Fruit fly (Drosophila melanogaster) whole organism, prepupa: Measurements from ENCODE around the gene CG4582.

ENCODE experiments used
- Blimp-1 ChIP-seq: fragments of 200-800 bp; sonication (Bioruptor generic); optimal IDR thresholded peaks from 3 replicates; lab custom pipeline; 2017; ENCODE audit warnings: missing biosample characterization, missing genetic modification characterization, mild to moderate bottlenecking, moderate library complexity, missing genetic modification reagents
- CG10631 ChIP-seq: fragments of 200-800 bp; sonication (Bioruptor generic); optimal IDR thresholded peaks from 2 replicates; lab custom pipeline; 2016; ENCODE audit warnings: missing biosample characterization, missing genetic modification characterization
- CG10669 ChIP-seq: fragments of 200-800 bp; sonication (Bioruptor generic); optimal IDR thresholded peaks from 3 replicates; lab custom pipeline; 2018; ENCODE audit warnings: missing biosample characterization, mild to moderate bottlenecking, missing genetic modification characterization, moderate library complexity
- CG11294 ChIP-seq: fragments of 200-800 bp; sonication (Bioruptor generic); IDR thresholded peaks from 2 replicates; pipeline ENCODE4 v1.3.6; 2022; ENCODE audit warnings: missing biosample characterization, missing genetic modification characterization
- CG11762 ChIP-seq: fragments of 200-800 bp; sonication (Bioruptor generic); optimal IDR thresholded peaks from 3 replicates; lab custom pipeline; 2016; ENCODE audit warnings: missing biosample characterization, missing genetic modification characterization; ENCODE audit not compliant: insufficient read depth
- CG11902 ChIP-seq: fragments of 200-800 bp; sonication (Bioruptor generic); optimal IDR thresholded peaks from 3 replicates; lab custom pipeline; 2016; ENCODE audit warnings: missing biosample characterization, missing genetic modification characterization
- CG15336 ChIP-seq: fragments of 200-800 bp; sonication (Bioruptor generic); IDR thresholded peaks from 2 replicates; pipeline ENCODE4 v1.3.6; 2022; ENCODE audit warnings: missing biosample characterization, missing genetic modification characterization
- CG1621 ChIP-seq: fragments of 200-800 bp; sonication (Bioruptor generic); optimal IDR thresholded peaks from 3 replicates; lab custom pipeline; 2018; ENCODE audit warnings: missing biosample characterization, mild to moderate bottlenecking, missing genetic modification characterization
- CG16779 ChIP-seq: fragments of 200-800 bp; sonication (Bioruptor generic); optimal IDR thresholded peaks from 3 replicates; lab custom pipeline; 2017; ENCODE audit warnings: missing biosample characterization, mild to moderate bottlenecking, missing genetic modification characterization
- CG3032 ChIP-seq: fragments of 200-800 bp; optimal IDR thresholded peaks from 2 replicates; lab custom pipeline; 2019; ENCODE audit warnings: missing biosample characterization, mild to moderate bottlenecking, missing genetic modification characterization, moderate library complexity
- CG31627 ChIP-seq: fragments of 200-800 bp; sonication (Bioruptor generic); optimal IDR thresholded peaks from 3 replicates; lab custom pipeline; 2016; ENCODE audit warnings: missing biosample characterization, missing genetic modification characterization
- CG32006 ChIP-seq: fragments of 200-800 bp; sonication (Bioruptor generic); optimal IDR thresholded peaks from 3 replicates; lab custom pipeline; 2017; ENCODE audit warnings: missing biosample characterization, mild to moderate bottlenecking, missing genetic modification characterization
- CG34406 ChIP-seq: fragments of 200-800 bp; sonication (Bioruptor generic); optimal IDR thresholded peaks from 3 replicates; lab custom pipeline; 2016; ENCODE audit warnings: missing biosample characterization, missing genetic modification characterization
- CG3919 ChIP-seq: fragments of 200-800 bp; sonication (Bioruptor generic); optimal IDR thresholded peaks from 3 replicates; lab custom pipeline; 2016; ENCODE audit warnings: missing biosample characterization, missing genetic modification characterization
- CG6163 ChIP-seq: fragments of 200-800 bp; sonication (Bioruptor generic); IDR thresholded peaks from 3 replicates; pipeline ENCODE4 v1.3.6; 2022; ENCODE audit warnings: missing biosample characterization, missing genetic modification characterization
- CG6792 ChIP-seq: fragments of 200-800 bp; sonication (Bioruptor generic); optimal IDR thresholded peaks from 3 replicates; lab custom pipeline; 2016; ENCODE audit warnings: missing biosample characterization, missing genetic modification characterization
- CG6808 ChIP-seq: fragments of 200-800 bp; sonication (Bioruptor generic); optimal IDR thresholded peaks from 3 replicates; lab custom pipeline; 2017; ENCODE audit warnings: missing biosample characterization, missing genetic modification characterization, mild to moderate bottlenecking, moderate library complexity, missing genetic modification reagents
- CG7368 ChIP-seq: fragments of 200-800 bp; sonication (Bioruptor generic); optimal IDR thresholded peaks from 3 replicates; lab custom pipeline; 2016; ENCODE audit warnings: missing biosample characterization, missing genetic modification characterization
- CG8319 ChIP-seq: fragments of 200-800 bp; sonication (Bioruptor generic); optimal IDR thresholded peaks from 3 replicates; lab custom pipeline; 2016; ENCODE audit warnings: missing biosample characterization, missing genetic modification characterization
- CG9139 ChIP-seq: fragments of 200-800 bp; sonication (Bioruptor generic); optimal IDR thresholded peaks from 3 replicates; lab custom pipeline; 2017; ENCODE audit warnings: missing biosample characterization, mild to moderate bottlenecking, missing genetic modification characterization
- Eip78C ChIP-seq: fragments of 200-800 bp; sonication (Bioruptor generic); peaks from one replicate; lab custom pipeline; 2016; ENCODE audit warnings: missing biosample characterization, missing genetic modification characterization
- Eip93F ChIP-seq: fragments of 200-800 bp; sonication (Bioruptor generic); optimal IDR thresholded peaks from 2 replicates; lab custom pipeline; 2016; ENCODE audit warnings: missing biosample characterization, mild to moderate bottlenecking, missing genetic modification characterization
- Ets96B ChIP-seq: fragments of 200-800 bp; optimal IDR thresholded peaks from 2 replicates; lab custom pipeline; 2019; ENCODE audit warnings: missing biosample characterization, mild to moderate bottlenecking, missing genetic modification characterization, moderate library complexity
- Hr38 ChIP-seq: sonication (Bioruptor generic); optimal IDR thresholded peaks from 2 replicates; lab custom pipeline; 2016; ENCODE audit warnings: missing biosample characterization, missing genetic modification characterization
- Lpt ChIP-seq: fragments of 200-800 bp; sonication (Bioruptor generic); optimal IDR thresholded peaks from 3 replicates; lab custom pipeline; 2016; ENCODE audit warnings: missing biosample characterization, missing genetic modification characterization
- Met ChIP-seq: fragments of 200-800 bp; sonication (Bioruptor generic); optimal IDR thresholded peaks from 3 replicates; lab custom pipeline; 2016; ENCODE audit warnings: missing biosample characterization, missing genetic modification characterization
- Smox ChIP-seq: fragments of 200-800 bp; sonication (Bioruptor generic); optimal IDR thresholded peaks from 3 replicates; lab custom pipeline; 2016; ENCODE audit warnings: missing biosample characterization, missing genetic modification characterization
- Sox15 ChIP-seq: fragments of 200-800 bp; sonication (Bioruptor generic); optimal IDR thresholded peaks from 3 replicates; lab custom pipeline; 2016; ENCODE audit warnings: missing biosample characterization, missing genetic modification characterization
- achi ChIP-seq: fragments of 200-800 bp; sonication (Bioruptor generic); optimal IDR thresholded peaks from 3 replicates; lab custom pipeline; 2016; ENCODE audit warnings: missing biosample characterization, missing genetic modification characterization
- acj6 ChIP-seq: fragments of 200-800 bp; sonication (Bioruptor generic); optimal IDR thresholded peaks from 3 replicates; lab custom pipeline; 2016; ENCODE audit warnings: missing biosample characterization, missing genetic modification characterization
- cyc ChIP-seq: fragments of 200-800 bp; sonication (Bioruptor generic); optimal IDR thresholded peaks from 3 replicates; lab custom pipeline; 2016; ENCODE audit warnings: missing biosample characterization, missing genetic modification characterization
- dsx ChIP-seq: fragments of 200-800 bp; optimal IDR thresholded peaks from 3 replicates; lab custom pipeline; 2019; ENCODE audit warnings: missing biosample characterization, mild to moderate bottlenecking, missing genetic modification characterization, moderate library complexity; ENCODE audit not compliant: poor library complexity, severe bottlenecking
- eg ChIP-seq: fragments of 200-800 bp; sonication (Bioruptor generic); IDR thresholded peaks from 3 replicates; pipeline ENCODE4 v1.3.6; 2022; ENCODE audit warnings: missing biosample characterization, missing genetic modification characterization
- esn ChIP-seq: fragments of 200-800 bp; sonication (Bioruptor generic); optimal IDR thresholded peaks from 2 replicates; lab custom pipeline; 2016; ENCODE audit warnings: missing biosample characterization, mild to moderate bottlenecking, missing genetic modification characterization, moderate library complexity
- fd85E ChIP-seq: fragments of 200-800 bp; sonication (Bioruptor generic); optimal IDR thresholded peaks from 3 replicates; lab custom pipeline; 2016; ENCODE audit warnings: missing biosample characterization, missing genetic modification characterization
- fkh ChIP-seq: fragments of 200-800 bp; sonication (Bioruptor generic); optimal IDR thresholded peaks from 3 replicates; lab custom pipeline; 2017; ENCODE audit warnings: missing biosample characterization, mild to moderate bottlenecking, missing genetic modification characterization, moderate library complexity
- lz ChIP-seq: fragments of 200-800 bp; sonication (Bioruptor generic); optimal IDR thresholded peaks from 3 replicates; lab custom pipeline; 2016; ENCODE audit warnings: missing biosample characterization, missing genetic modification characterization
- net ChIP-seq: fragments of 200-800 bp; sonication (Bioruptor generic); optimal IDR thresholded peaks from 3 replicates; lab custom pipeline; 2016; ENCODE audit warnings: missing biosample characterization, missing genetic modification characterization
- spab ChIP-seq: fragments of 200-800 bp; sonication (Bioruptor generic); optimal IDR thresholded peaks from 2 replicates; lab custom pipeline; 2017; ENCODE audit warnings: missing biosample characterization, mild to moderate bottlenecking, missing genetic modification characterization, missing genetic modification reagents
- svp ChIP-seq: fragments of 200-800 bp; sonication (Bioruptor generic); peaks from one replicate; lab custom pipeline; 2016; ENCODE audit warnings: missing biosample characterization, missing genetic modification characterization
- topi ChIP-seq: fragments of 200-800 bp; sonication (Bioruptor generic); optimal IDR thresholded peaks from 3 replicates; lab custom pipeline; 2016; ENCODE audit warnings: missing biosample characterization, missing genetic modification characterization

Gene CG4582

dm6 chr3R:25550428-25550827 lies 32.6 kb downstream of the CG4582 start:
- TF ChIP-seq acj6 (no peak), CG16779 (no peak), eg (GFP tag; lab: Robert Waterston, UW) (no peak), lz (no peak), Ets96B (tag; lab: Kevin White, UChicago) (no peak), CG6792 (no peak), Eip93F (GFP tag; lab: Kevin White, UChicago) (no peak), CG34406 (GFP tag; lab: Kevin White, UChicago) (no peak), CG11762 (GFP tag; lab: Kevin White, UChicago) (no peak), Sox15 (GFP tag; lab: Kevin White, UChicago) (no peak), CG10669 (no peak), cyc (GFP tag; lab: Kevin White, UChicago) (no peak), spab (GFP tag; lab: Kevin White, UChicago) (no peak), Eip78C (no peak), CG6163 (GFP tag; lab: Robert Waterston, UW) (no peak), CG11902 (GFP tag; lab: Kevin White, UChicago) (no peak), CG32006 (GFP tag; lab: Kevin White, UChicago) (no peak), CG8319 (GFP tag; lab: Kevin White, UChicago) (no peak), topi (GFP tag; lab: Kevin White, UChicago) (no peak)

dm6 chr3R:25549740-25550139 lies 33.2 kb downstream of the CG4582 start:
- no peak for TF ChIP-seq CG31627 (GFP tag; lab: Kevin White, UChicago)
- TF ChIP-seq CG10631 = no peak
- no peak for TF ChIP-seq Blimp-1
- no peak for TF ChIP-seq Met (GFP tag; lab: Kevin White, UChicago)
- no peak for TF ChIP-seq acj6
- no peak for TF ChIP-seq net (GFP tag; lab: Kevin White, UChicago)

- TF ChIP-seq CG6163 (GFP tag; lab: Robert Waterston, UW) = no peak
- TF ChIP-seq fkh (GFP tag; lab: Kevin White, UChicago) = peak; percentile 84
Observed at dm6 chr3R:25543565-25544317, 39.2 kb downstream of the CG4582 start.

dm6 chr3R:25539132-25539531 lies 43.8 kb downstream of the CG4582 start:
- no peak for TF ChIP-seq CG6792

dm6 chr3R:25532406-25533225 lies 50.4 kb downstream of the CG4582 start:
- TF ChIP-seq topi (GFP tag; lab: Kevin White, UChicago) (no peak), CG3919 (GFP tag; lab: Kevin White, UChicago) (peak; percentile 47), fd85E (GFP tag; lab: Kevin White, UChicago) (no peak), eg (GFP tag; lab: Robert Waterston, UW) (peak; percentile 36; the same call in 2 of the 3 replicates), CG15336 (peak; percentile 32; the same call in 1 of the 2 replicates), CG6808 (GFP tag; lab: Kevin White, UChicago) (no peak), Hr38 (GFP tag; lab: Kevin White, UChicago) (no peak), Smox (GFP tag; lab: Kevin White, UChicago) (peak; percentile 9), CG11762 (GFP tag; lab: Kevin White, UChicago) (no peak), achi (no peak), CG3032 (tag; lab: Kevin White, UChicago) (peak; percentile 47), CG10631 (peak; percentile 48), dsx (GFP tag; lab: Kevin White, UChicago) (no peak), CG34406 (GFP tag; lab: Kevin White, UChicago) (peak; percentile 34), svp (peak; percentile 80), Lpt (no peak), CG11294 (GFP tag; lab: Robert Waterston, UW) (no peak), CG9139 (no peak), CG7368 (no peak), CG1621 (no peak), spab (GFP tag; lab: Kevin White, UChicago) (no peak), CG32006 (GFP tag; lab: Kevin White, UChicago) (peak; percentile 69), esn (GFP tag; lab: Kevin White, UChicago) (peak; percentile 47)
